Worm (Caenorhabditis elegans) whole organism, midembryonic: ENCODE results near the gene col-91.

Source experiments
- T22C8.4 ChIP-seq: fragments of 200-800 bp; sonication (Bioruptor generic); IDR thresholded peaks from 2 replicates; pipeline ENCODE4 v1.3.6; 2022; ENCODE audit warnings: missing genetic modification characterization, missing compliant biosample characterization
- flt-1 ChIP-seq: fragments of 200-800 bp; sonication (Bioruptor generic); IDR thresholded peaks from 2 replicates; pipeline ENCODE4 v1.3.6; 2022; ENCODE audit warnings: missing genetic modification characterization, missing compliant biosample characterization
- klf-2 ChIP-seq: fragments of 200-800 bp; sonication (Bioruptor generic); conservative IDR thresholded peaks from 2 replicates; pipeline ENCODE4 v1.3.6; 2022; ENCODE audit warnings: missing genetic modification reagents, missing genetic modification characterization, missing compliant biosample characterization
- med-1 ChIP-seq: sonication (generic microtip); optimal IDR thresholded peaks from 2 replicates; lab custom pipeline; 2017; ENCODE audit warnings: missing genetic modification characterization, mild to moderate bottlenecking, missing compliant biosample characterization, antibody characterized with exemption, missing genetic modification reagents; ENCODE audit not compliant: insufficient read depth
- tab-1 ChIP-seq: fragments of 200-800 bp; sonication (Bioruptor generic); IDR thresholded peaks from 2 replicates; pipeline ENCODE4 v1.3.6; 2022; ENCODE audit warnings: missing genetic modification characterization, missing compliant biosample characterization
- ztf-23 ChIP-seq: fragments of 200-800 bp; sonication (Bioruptor generic); IDR thresholded peaks from 2 replicates; pipeline ENCODE4 v1.3.6; 2022; ENCODE audit warnings: missing genetic modification reagents, missing genetic modification characterization, missing compliant biosample characterization

- TF ChIP-seq ztf-23 (GFP tag; lab: Robert Waterston, UW), result no peak
- no peak for TF ChIP-seq tab-1 (GFP tag; lab: Robert Waterston, UW)
- no peak for TF ChIP-seq med-1 (GFP tag; lab: Kevin White, UChicago)
- no peak for TF ChIP-seq flt-1 (GFP tag; lab: Robert Waterston, UW)
- TF ChIP-seq klf-2 (GFP tag; lab: Robert Waterston, UW), result no peak
- TF ChIP-seq T22C8.4, result no peak
These were observed 30.8 kb downstream of the col-91 start, which contains the start of gene henn-1 for ce11 chrIII:8232634-8233033.
